Worm (Caenorhabditis elegans) whole organism, late embryonic: ENCODE results near the gene asd-1.

Experiments used
- C08G9.2 ChIP-seq: sonication (generic microtip); optimal IDR thresholded peaks from 2 replicates; lab custom pipeline; 2016; ENCODE audit warnings: mild to moderate bottlenecking, missing genetic modification characterization, moderate library complexity, missing compliant biosample characterization
- C38D4.7 ChIP-seq: fragments of 200-800 bp; sonication (Bioruptor generic); optimal IDR thresholded peaks from 2 replicates; lab custom pipeline; 2018; ENCODE audit warnings: mild to moderate bottlenecking, missing genetic modification characterization, moderate library complexity, missing compliant biosample characterization
- K02D7.2 ChIP-seq: sonication (generic microtip); optimal IDR thresholded peaks from 2 replicates; lab custom pipeline; 2017; ENCODE audit warnings: mild to moderate bottlenecking, missing genetic modification characterization, missing compliant biosample characterization
- T23F11.4 ChIP-seq: fragments of 200-800 bp; sonication (Bioruptor generic); optimal IDR thresholded peaks from 2 replicates; lab custom pipeline; 2018; ENCODE audit warnings: mild to moderate bottlenecking, missing genetic modification characterization, missing compliant biosample characterization
- ceh-14 ChIP-seq: sonication (generic microtip); optimal IDR thresholded peaks from 2 replicates; lab custom pipeline; 2016; ENCODE audit warnings: missing genotype, missing genetic modification characterization, missing compliant biosample characterization
- ceh-18 ChIP-seq: sonication (generic microtip); optimal IDR thresholded peaks from 2 replicates; lab custom pipeline; 2016; ENCODE audit warnings: missing genetic modification characterization, missing compliant biosample characterization
- ceh-2 ChIP-seq: sonication (generic microtip); optimal IDR thresholded peaks from 2 replicates; lab custom pipeline; 2016; ENCODE audit warnings: missing genotype, missing genetic modification characterization, missing compliant biosample characterization
- ceh-24 ChIP-seq: sonication (generic microtip); optimal IDR thresholded peaks from 2 replicates; lab custom pipeline; 2016; ENCODE audit warnings: mild to moderate bottlenecking, missing genetic modification characterization, missing compliant biosample characterization
- ceh-30 ChIP-seq: fragments of 150-350 bp; optimal IDR thresholded peaks from 2 replicates; lab custom pipeline; 2014; ENCODE audit warnings: missing biosample characterization, missing genetic modification characterization
- ceh-34 ChIP-seq: sonication (generic microtip); optimal IDR thresholded peaks from 2 replicates; lab custom pipeline; 2016; ENCODE audit warnings: mild to moderate bottlenecking, missing genetic modification characterization, missing compliant biosample characterization
- che-1 ChIP-seq: sonication (generic microtip); optimal IDR thresholded peaks from 2 replicates; lab custom pipeline; 2016; ENCODE audit warnings: mild to moderate bottlenecking, missing genetic modification characterization, missing compliant biosample characterization
- dve-1 ChIP-seq: sonication (generic microtip); optimal IDR thresholded peaks from 2 replicates; lab custom pipeline; 2017; ENCODE audit warnings: antibody characterized with exemption, mild to moderate bottlenecking, missing genetic modification characterization, missing compliant biosample characterization
- elt-2 ChIP-seq: sonication (generic microtip); optimal IDR thresholded peaks from 2 replicates; lab custom pipeline; 2016; ENCODE audit warnings: missing genetic modification reagents, missing genetic modification characterization, missing compliant biosample characterization
- elt-4 ChIP-seq: sonication (generic microtip); optimal IDR thresholded peaks from 2 replicates; lab custom pipeline; 2016; ENCODE audit warnings: missing genetic modification characterization, missing compliant biosample characterization
- ets-4 ChIP-seq: sonication (generic microtip); optimal IDR thresholded peaks from 2 replicates; lab custom pipeline; 2016; ENCODE audit warnings: missing genetic modification characterization, missing compliant biosample characterization
- eyg-1 ChIP-seq: sonication (generic microtip); optimal IDR thresholded peaks from 2 replicates; lab custom pipeline; 2016; ENCODE audit warnings: missing genotype, missing genetic modification characterization, missing compliant biosample characterization
- fkh-10 ChIP-seq: fragments of 150-350 bp; optimal IDR thresholded peaks from 2 replicates; lab custom pipeline; 2014; ENCODE audit warnings: missing biosample characterization, missing genetic modification reagents, missing genetic modification characterization
- fkh-6 ChIP-seq: sonication (generic microtip); optimal IDR thresholded peaks from 2 replicates; lab custom pipeline; 2016; ENCODE audit warnings: missing genetic modification characterization, missing compliant biosample characterization
- gmeb-2 ChIP-seq: sonication (generic microtip); optimal IDR thresholded peaks from 2 replicates; lab custom pipeline; 2016; ENCODE audit warnings: missing genetic modification characterization, inconsistent platforms, missing compliant biosample characterization
- hlh-8 ChIP-seq: sonication (generic microtip); optimal IDR thresholded peaks from 2 replicates; lab custom pipeline; 2016; ENCODE audit warnings: missing genotype, missing genetic modification characterization, missing compliant biosample characterization
- lin-11 ChIP-seq: fragments of 200-800 bp; sonication (Bioruptor generic); optimal IDR thresholded peaks from 2 replicates; lab custom pipeline; 2018; ENCODE audit warnings: mild to moderate bottlenecking, missing genetic modification characterization, missing compliant biosample characterization
- madf-2 ChIP-seq: sonication (generic microtip); optimal IDR thresholded peaks from 2 replicates; lab custom pipeline; 2017; ENCODE audit warnings: missing genetic modification characterization, missing compliant biosample characterization
- nfya-1 ChIP-seq: sonication (generic microtip); optimal IDR thresholded peaks from 2 replicates; lab custom pipeline; 2017; ENCODE audit warnings: missing genetic modification characterization, mild to moderate bottlenecking, missing compliant biosample characterization, antibody characterized with exemption, moderate library complexity
- nhr-11 ChIP-seq: fragments of 150-350 bp; optimal IDR thresholded peaks from 2 replicates; lab custom pipeline; 2014; ENCODE audit warnings: missing biosample characterization, missing genetic modification characterization
- nhr-232 ChIP-seq: sonication (generic microtip); optimal IDR thresholded peaks from 2 replicates; lab custom pipeline; 2016; ENCODE audit warnings: missing genetic modification characterization, missing compliant biosample characterization
- npax-4 ChIP-seq: sonication (generic microtip); optimal IDR thresholded peaks from 2 replicates; lab custom pipeline; 2016; ENCODE audit warnings: missing genetic modification characterization, missing compliant biosample characterization
- pat-9 ChIP-seq: fragments of 200-800 bp; sonication (Bioruptor generic); optimal IDR thresholded peaks from 2 replicates; lab custom pipeline; 2018; ENCODE audit warnings: mild to moderate bottlenecking, missing genetic modification characterization, moderate library complexity, missing compliant biosample characterization
- pax-1 ChIP-seq: fragments of 150-350 bp; optimal IDR thresholded peaks from 2 replicates; lab custom pipeline; 2014; ENCODE audit warnings: missing biosample characterization, missing genetic modification characterization
- pha-4 ChIP-seq: fragments of 150-350 bp; optimal IDR thresholded peaks from 2 replicates; lab custom pipeline; 2018; ENCODE audit warnings: missing biosample characterization, missing genetic modification reagents, missing genetic modification characterization
- pros-1 ChIP-seq: fragments of 150-350 bp; optimal IDR thresholded peaks from 2 replicates; lab custom pipeline; 2014; ENCODE audit warnings: missing biosample characterization, missing genetic modification reagents, missing genetic modification characterization
- rnt-1 ChIP-seq: sonication (generic microtip); optimal IDR thresholded peaks from 2 replicates; lab custom pipeline; 2016; ENCODE audit warnings: missing genetic modification characterization, missing compliant biosample characterization
- sdc-2 ChIP-seq: sonication (generic microtip); optimal IDR thresholded peaks from 2 replicates; lab custom pipeline; 2016; ENCODE audit warnings: missing genotype, missing genetic modification characterization, missing compliant biosample characterization
- sox-2 ChIP-seq: fragments of 200-800 bp; sonication (Bioruptor generic); IDR thresholded peaks from 2 replicates; pipeline ENCODE4 v1.3.6; 2022; ENCODE audit warnings: missing genetic modification reagents, missing genetic modification characterization, missing compliant biosample characterization
- syd-9 ChIP-seq: sonication (generic microtip); optimal IDR thresholded peaks from 2 replicates; lab custom pipeline; 2016; ENCODE audit warnings: mild to moderate bottlenecking, missing genetic modification characterization, moderate library complexity, missing compliant biosample characterization
- ttx-3 ChIP-seq: sonication (generic microtip); optimal IDR thresholded peaks from 2 replicates; lab custom pipeline; 2016; ENCODE audit warnings: missing genetic modification reagents, missing genetic modification characterization, missing compliant biosample characterization
- unc-3 ChIP-seq, 2 experiments: fragments of 200-800 bp in 1 of 2; sonication (Bioruptor generic) in 1 of 2; sonication (generic microtip) in 1 of 2; conservative IDR thresholded peaks in 1 of 2; optimal IDR thresholded peaks in 1 of 2; 2 replicates each; pipeline versions ENCODE4 v1.3.6 to Lab custom; 2016 to 2022; ENCODE audit warnings: missing compliant biosample characterization in 2 of 2, missing genetic modification characterization in 2 of 2, missing genetic modification reagents in 1 of 2
- unc-55 ChIP-seq: sonication (generic microtip); optimal IDR thresholded peaks from 2 replicates; lab custom pipeline; 2017; ENCODE audit warnings: missing biosample characterization, missing genetic modification reagents, missing genetic modification characterization
- unc-86 ChIP-seq: sonication (generic microtip); optimal IDR thresholded peaks from 2 replicates; lab custom pipeline; 2016; ENCODE audit warnings: missing genetic modification characterization, missing compliant biosample characterization
- zip-5 ChIP-seq: sonication (generic microtip); optimal IDR thresholded peaks from 2 replicates; lab custom pipeline; 2016; ENCODE audit warnings: missing genetic modification characterization, missing compliant biosample characterization
- ztf-16 ChIP-seq: sonication (generic microtip); optimal IDR thresholded peaks from 2 replicates; lab custom pipeline; 2017; ENCODE audit warnings: missing genetic modification characterization, missing compliant biosample characterization

The asd-1 gene

ce11 chrIII:4223668-4224127 lies 26.6 kb downstream of the asd-1 start (continued):
- peak; percentile 57 for TF ChIP-seq ets-4 (tag; lab: Kevin White, UChicago)
- TF ChIP-seq sox-2 (GFP tag; lab: Robert Waterston, UW), result no peak
- peak; percentile 60 for TF ChIP-seq elt-2 (tag; lab: Kevin White, UChicago)
- no peak for TF ChIP-seq ztf-16 (tag; lab: Kevin White, UChicago)
- TF ChIP-seq nhr-11, result no peak
- peak; percentile 86 for TF ChIP-seq unc-55 (GFP tag; lab: Kevin White, UChicago)
- TF ChIP-seq fkh-6, result peak; percentile 43
- TF ChIP-seq pha-4 (tag; lab: Kevin White, UChicago), result no peak
- TF ChIP-seq ceh-2 (tag; lab: Kevin White, UChicago), result peak; percentile 31
- no peak for TF ChIP-seq unc-86 (tag; lab: Kevin White, UChicago)
- TF ChIP-seq npax-4 (tag; lab: Kevin White, UChicago), result no peak
- peak; percentile 38 for TF ChIP-seq syd-9
- peak; percentile 36 for TF ChIP-seq hlh-8 (tag; lab: Kevin White, UChicago)
- TF ChIP-seq pros-1 (tag; lab: Kevin White, UChicago), result peak; percentile 84
- TF ChIP-seq dve-1 (tag; lab: Kevin White, UChicago), result peak; percentile 29
- peak; percentile 49 for TF ChIP-seq C08G9.2 (tag; lab: Kevin White, UChicago)
- peak; percentile 72 for TF ChIP-seq ceh-34
- no peak for TF ChIP-seq ceh-30 (tag; lab: Kevin White, UChicago)
- peak; percentile 85 for TF ChIP-seq ceh-14 (tag; lab: Kevin White, UChicago)
- peak; percentile 14 for TF ChIP-seq pat-9 (tag; lab: Kevin White, UChicago)
- no peak for TF ChIP-seq elt-4 (tag; lab: Kevin White, UChicago)
- peak; percentile 88 for TF ChIP-seq nfya-1 (tag; lab: Kevin White, UChicago)
- TF ChIP-seq gmeb-2 (tag; lab: Kevin White, UChicago), result no peak

- TF ChIP-seq elt-2 (tag; lab: Kevin White, UChicago), result no peak
These were observed 27.6 kb downstream of the asd-1 start for ce11 chrIII:4224722-4225121.

- TF ChIP-seq T23F11.4 (no peak), ceh-18 (tag; lab: Kevin White, UChicago) (no peak), sox-2 (GFP tag; lab: Robert Waterston, UW) (no peak), che-1 (tag; lab: Kevin White, UChicago) (no peak), fkh-10 (no peak), unc-3 (GFP tag; conservative IDR thresholded peaks at IDR 0.05; lab: Robert Waterston, UW) (no peak), unc-3 (tag; optimal IDR thresholded peaks at IDR 0.05; lab: Kevin White, UChicago) (no peak), pha-4 (tag; lab: Kevin White, UChicago) (no peak), sdc-2 (tag; lab: Kevin White, UChicago) (no peak)
- TF ChIP-seq, all 69 proteins: peak for 0
These were observed 30.3 kb downstream of the asd-1 start for ce11 chrIII:4227363-4227762.

- TF ChIP-seq eyg-1 (no peak), K02D7.2 (no peak)
These were observed 30.9 kb downstream of the asd-1 start, which contains the start of gene mpk-1 for ce11 chrIII:4228008-4228407. Gene mpk-1, minus strand, starts transcription at chrIII:4228108.

- TF ChIP-seq C38D4.7 (no peak), zip-5 (no peak), ets-4 (tag; lab: Kevin White, UChicago) (no peak), gmeb-2 (tag; lab: Kevin White, UChicago) (no peak), ceh-24 (tag; lab: Kevin White, UChicago) (no peak), pax-1 (tag; lab: Kevin White, UChicago) (no peak), pros-1 (tag; lab: Kevin White, UChicago) (no peak), syd-9 (no peak), madf-2 (tag; lab: Kevin White, UChicago) (no peak), lin-11 (tag; lab: Kevin White, UChicago) (no peak), nhr-232 (tag; lab: Kevin White, UChicago) (no peak), nhr-11 (no peak), hlh-8 (tag; lab: Kevin White, UChicago) (no peak), ttx-3 (no peak), rnt-1 (tag; lab: Kevin White, UChicago) (no peak), unc-55 (GFP tag; lab: Kevin White, UChicago) (no peak)
These were observed 31.8 kb downstream of the asd-1 start, which contains the start of gene F43C1.5 for ce11 chrIII:4228841-4229240. Gene F43C1.5, plus strand, starts transcription at chrIII:4229141.
